Worm (Caenorhabditis elegans): ENCODE results near the gene nhr-37.

DNA sequence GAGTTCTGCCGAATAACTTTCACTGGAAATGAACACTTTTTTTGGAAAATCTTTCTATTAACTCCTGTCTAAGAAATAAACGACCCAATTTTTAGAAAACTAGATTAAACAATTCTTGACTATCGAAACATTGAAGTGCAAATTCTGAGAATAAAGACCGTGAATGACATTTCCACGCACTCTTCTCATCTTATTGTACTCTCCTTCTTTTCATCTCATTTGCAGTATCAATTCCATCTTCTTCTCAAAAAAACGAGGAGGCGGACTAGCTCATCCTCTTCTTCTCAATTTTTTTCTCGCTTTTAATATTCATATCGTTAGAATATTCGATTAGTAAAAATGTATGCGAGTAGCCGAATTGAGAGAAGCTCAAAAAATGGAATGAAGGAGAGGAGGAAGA is 39.7 kb downstream of the nhr-37 start:
- no peak for TF ChIP-seq ama-1 (optimal IDR thresholded peaks at IDR 0.05)
- no peak for TF ChIP-seq ets-7 (tag; optimal IDR thresholded peaks at IDR 0.05)
- no peak for TF ChIP-seq hmg-4 (GFP tag; optimal IDR thresholded peaks at IDR 0.05)
- TF ChIP-seq tbx-11 (GFP tag; IDR thresholded peaks at IDR 0.05), result no peak

All from whole organism, early embryonic.